Fruit fly (Drosophila melanogaster) whole organism, wandering third instar larva: ENCODE results near the gene CG5355.
A peak's percentile ranks its signal among the peaks of the same experiment; 100 is the strongest.

Source experiments
- Abd-B ChIP-seq: fragments of >200 bp; optimal IDR thresholded peaks from 2 replicates; lab custom pipeline; 2017; ENCODE audit warnings: missing biosample characterization, missing genetic modification characterization
- CG32264 ChIP-seq: fragments of 200-800 bp; sonication (Bioruptor generic); optimal IDR thresholded peaks from 2 replicates; lab custom pipeline; 2016; ENCODE audit warnings: missing biosample characterization, missing genetic modification characterization
- CG9705 ChIP-seq: fragments of 200-800 bp; sonication (Bioruptor generic); optimal IDR thresholded peaks from 2 replicates; lab custom pipeline; 2018; ENCODE audit warnings: missing biosample characterization, mild to moderate bottlenecking, missing genetic modification characterization
- CrebA ChIP-seq: fragments of 200-800 bp; sonication (Bioruptor generic); optimal IDR thresholded peaks from 2 replicates; lab custom pipeline; 2016; ENCODE audit warnings: missing biosample characterization, mild to moderate bottlenecking, missing genetic modification characterization, borderline replicate concordance
- Dfd ChIP-seq: fragments of >200 bp; optimal IDR thresholded peaks from 2 replicates; lab custom pipeline; 2017; ENCODE audit warnings: missing biosample characterization, missing genetic modification characterization
- Dif ChIP-seq: fragments of 200-275, 200-300 bp; sonication (Bioruptor generic); optimal IDR thresholded peaks from 2 replicates; lab custom pipeline; 2018; ENCODE audit warnings: missing biosample characterization, missing genetic modification characterization; ENCODE audit not compliant: partially characterized antibody
- GATAd ChIP-seq: sonication (Bioruptor generic); optimal IDR thresholded peaks from 2 replicates; lab custom pipeline; 2016; ENCODE audit warnings: missing biosample characterization, missing genetic modification characterization
- HLH106 ChIP-seq: fragments of 200-800 bp; optimal IDR thresholded peaks from 3 replicates; lab custom pipeline; 2019; ENCODE audit warnings: missing biosample characterization, mild to moderate bottlenecking, missing genetic modification characterization, moderate library complexity
- Hnf4 ChIP-seq: fragments of 200-800 bp; sonication (Bioruptor generic); optimal IDR thresholded peaks from 2 replicates; lab custom pipeline; 2016; ENCODE audit warnings: missing biosample characterization, mild to moderate bottlenecking, missing genetic modification characterization
- Hr78 ChIP-seq: fragments of >200 bp; optimal IDR thresholded peaks from 2 replicates; lab custom pipeline; 2017; ENCODE audit warnings: missing biosample characterization, missing genetic modification characterization
- Hr83 ChIP-seq: fragments of 200-300 bp; sonication (Bioruptor generic); optimal IDR thresholded peaks from 2 replicates; lab custom pipeline; 2016; ENCODE audit warnings: missing biosample characterization, mild to moderate bottlenecking, missing genetic modification characterization, moderate library complexity; ENCODE audit not compliant: poor library complexity, severe bottlenecking
- Jra ChIP-seq: sonication (Bioruptor generic); optimal IDR thresholded peaks from 2 replicates; lab custom pipeline; 2016; ENCODE audit warnings: missing biosample characterization, missing genetic modification characterization
- Mio ChIP-seq: sonication (Bioruptor generic); optimal IDR thresholded peaks from 2 replicates; lab custom pipeline; 2016; ENCODE audit warnings: missing biosample characterization, missing genetic modification characterization
- Myc ChIP-seq: fragments of >200 bp; optimal IDR thresholded peaks from 2 replicates; lab custom pipeline; 2017
- N ChIP-seq: fragments of >200 bp; optimal IDR thresholded peaks from 2 replicates; lab custom pipeline; 2018; ENCODE audit warnings: missing biosample characterization, missing external identifiers, missing genetic modification characterization
- OdsH ChIP-seq: fragments of 200-800 bp; sonication (Bioruptor generic); optimal IDR thresholded peaks from 2 replicates; lab custom pipeline; 2016; ENCODE audit warnings: missing biosample characterization, mild to moderate bottlenecking, missing genetic modification characterization
- Rel ChIP-seq, 2 experiments: fragments of 200-800 bp; sonication (Bioruptor generic) in 1 of 2; optimal IDR thresholded peaks; 2 replicates in 1 of 2; 3 replicates in 1 of 2; lab custom pipeline; 2016 to 2019; ENCODE audit warnings: mild to moderate bottlenecking in 2 of 2, missing biosample characterization in 2 of 2, missing genetic modification characterization in 2 of 2, moderate library complexity in 1 of 2
- Sp1 ChIP-seq: fragments of 200-800 bp; sonication (Bioruptor generic); optimal IDR thresholded peaks from 3 replicates; lab custom pipeline; 2019; ENCODE audit warnings: missing biosample characterization, mild to moderate bottlenecking, missing genetic modification characterization, moderate library complexity
- Vsx2 ChIP-seq: fragments of 200-300, 225-300 bp; sonication (Bioruptor generic); optimal IDR thresholded peaks from 2 replicates; lab custom pipeline; 2018; ENCODE audit warnings: missing biosample characterization, missing genetic modification characterization; ENCODE audit not compliant: partially characterized antibody
- br ChIP-seq: fragments of 200-800 bp; sonication (Bioruptor generic); optimal IDR thresholded peaks from 2 replicates; lab custom pipeline; 2016; ENCODE audit warnings: missing biosample characterization, missing genetic modification characterization
- brk ChIP-seq: fragments of 200-800 bp; sonication (Bioruptor generic); optimal IDR thresholded peaks from 2 replicates; lab custom pipeline; 2016; ENCODE audit warnings: missing biosample characterization, mild to moderate bottlenecking, missing genetic modification characterization
- dl ChIP-seq, 2 experiments: fragments of 175-275, 200-275 bp in 1 of 2; fragments of 200-275 bp in 1 of 2; sonication (Bioruptor generic); optimal IDR thresholded peaks; lab custom pipeline; 2018; ENCODE audit warnings: mild to moderate bottlenecking in 2 of 2, missing biosample characterization in 2 of 2, missing genetic modification characterization in 2 of 2, moderate library complexity in 2 of 2; ENCODE audit not compliant: partially characterized antibody in 2 of 2, insufficient read depth in 1 of 2
- dmrt93B ChIP-seq: fragments of 200-800 bp; sonication (Bioruptor generic); optimal IDR thresholded peaks from 2 replicates; lab custom pipeline; 2018; ENCODE audit warnings: missing biosample characterization, mild to moderate bottlenecking, missing genetic modification characterization
- dsf ChIP-seq: sonication (Bioruptor generic); optimal IDR thresholded peaks from 2 replicates; lab custom pipeline; 2016; ENCODE audit warnings: missing biosample characterization, missing genetic modification characterization, borderline replicate concordance
- ey ChIP-seq: fragments of 200-800 bp; sonication (Bioruptor generic); optimal IDR thresholded peaks from 2 replicates; lab custom pipeline; 2016; ENCODE audit warnings: missing biosample characterization, missing genetic modification characterization
- foxo ChIP-seq, 2 experiments: fragments of 200-800 bp; sonication (Bioruptor generic); optimal IDR thresholded peaks; 2 replicates in 1 of 2; 3 replicates in 1 of 2; lab custom pipeline; 2016 to 2017; ENCODE audit warnings: missing biosample characterization in 2 of 2, missing genetic modification characterization in 2 of 2
- fru ChIP-seq: fragments of 200-800 bp; sonication (Bioruptor generic); optimal IDR thresholded peaks from 3 replicates; lab custom pipeline; 2016; ENCODE audit warnings: missing biosample characterization, mild to moderate bottlenecking, missing genetic modification characterization
- h ChIP-seq: fragments of 200-800 bp; sonication (Bioruptor generic); optimal IDR thresholded peaks from 3 replicates; lab custom pipeline; 2016; ENCODE audit warnings: missing biosample characterization, mild to moderate bottlenecking, missing genetic modification characterization
- jim ChIP-seq: fragments of 175-275, 200-325 bp; sonication (Bioruptor generic); optimal IDR thresholded peaks from 2 replicates; lab custom pipeline; 2016; ENCODE audit warnings: missing biosample characterization, mild to moderate bottlenecking, missing genetic modification characterization
- lola ChIP-seq: fragments of >200 bp; optimal IDR thresholded peaks from 2 replicates; lab custom pipeline; 2017; ENCODE audit warnings: missing biosample characterization, missing genetic modification characterization
- pan ChIP-seq: fragments of >200 bp; optimal IDR thresholded peaks from 2 replicates; lab custom pipeline; 2017
- psq ChIP-seq: fragments of 200-800 bp; sonication (Bioruptor generic); optimal IDR thresholded peaks from 3 replicates; lab custom pipeline; 2017; ENCODE audit warnings: missing biosample characterization, mild to moderate bottlenecking, missing genetic modification characterization, moderate library complexity
- rgr ChIP-seq: fragments of 200-800 bp; sonication (Bioruptor generic); optimal IDR thresholded peaks from 3 replicates; lab custom pipeline; 2016; ENCODE audit warnings: missing biosample characterization, mild to moderate bottlenecking, missing genetic modification characterization
- sage ChIP-seq: fragments of 200-800 bp; sonication (Bioruptor generic); optimal IDR thresholded peaks from 2 replicates; lab custom pipeline; 2016; ENCODE audit warnings: missing biosample characterization, mild to moderate bottlenecking, missing genetic modification characterization
- sv ChIP-seq: fragments of 200-800 bp; sonication (Bioruptor generic); optimal IDR thresholded peaks from 3 replicates; lab custom pipeline; 2016; ENCODE audit warnings: missing biosample characterization, missing genetic modification characterization
- tai ChIP-seq: sonication (Bioruptor generic); optimal IDR thresholded peaks from 2 replicates; lab custom pipeline; 2016; ENCODE audit warnings: missing biosample characterization, missing genetic modification characterization
- usp ChIP-seq: fragments of >200 bp; optimal IDR thresholded peaks from 2 replicates; lab custom pipeline; 2017; ENCODE audit warnings: missing biosample characterization, missing genetic modification characterization
- woc ChIP-seq: sonication (Bioruptor generic); optimal IDR thresholded peaks from 2 replicates; lab custom pipeline; 2016; ENCODE audit warnings: missing biosample characterization, mild to moderate bottlenecking, missing genetic modification characterization

Gene CG5355

dm6 chr2L:10430802-10431476 lies 17.7 kb upstream of the CG5355 start, which contains the start of the genes Bug22 and TfIIB:
TSS of gene Bug22 (minus strand) at chr2L:10430918.
TSS of gene TfIIB (plus strand) at chr2L:10431338.
- no peak for TF ChIP-seq sage (GFP tag; lab: Kevin White, UChicago)
- TF ChIP-seq sv (GFP tag; lab: Kevin White, UChicago) = peak; percentile 63
- peak; percentile 66 for TF ChIP-seq Jra (GFP tag; lab: Kevin White, UChicago)
- TF ChIP-seq ey = peak; percentile 70
- TF ChIP-seq CrebA (GFP tag; lab: Kevin White, UChicago) = no peak
- no peak for TF ChIP-seq Myc
- TF ChIP-seq HLH106 (tag; lab: Kevin White, UChicago) = peak; percentile 65
- peak; percentile 86 for TF ChIP-seq woc (GFP tag; lab: Kevin White, UChicago)
- no peak for TF ChIP-seq dl (GFP tag; optimal IDR thresholded peaks at IDR 0.05; lab: Kevin White, UChicago; ENCODE audit: insufficient read depth in 1 of 2, partially characterized antibody in 2 of 2)
- peak; percentile 72 for TF ChIP-seq rgr (GFP tag; lab: Kevin White, UChicago)
- peak; percentile 50 for TF ChIP-seq dsf (GFP tag; lab: Kevin White, UChicago)
- peak; percentile 60 for TF ChIP-seq CG9705
- TF ChIP-seq lola = no peak
- peak; percentile 94 for TF ChIP-seq Hr83
- peak; percentile 13 for TF ChIP-seq jim (GFP tag; lab: Kevin White, UChicago)
- no peak for TF ChIP-seq dmrt93B (GFP tag; lab: Kevin White, UChicago)
- TF ChIP-seq Hnf4 = peak; percentile 79
- no peak for TF ChIP-seq br (GFP tag; lab: Kevin White, UChicago)
- peak; percentile 62 for TF ChIP-seq psq
- TF ChIP-seq OdsH (GFP tag; lab: Kevin White, UChicago) = peak; percentile 69
- TF ChIP-seq Mio (GFP tag; lab: Kevin White, UChicago) = no peak
- TF ChIP-seq Abd-B (GFP tag; lab: Kevin White, UChicago) = no peak

dm6 chr2L:10428528-10428927 lies 15.3 kb upstream of the CG5355 start, which contains the start of gene CG5188:
TSS of gene CG5188 (plus strand) at chr2L:10428829.
- TF ChIP-seq fru (no peak), psq (peak; percentile 72), GATAd (no peak), CrebA (GFP tag; lab: Kevin White, UChicago) (no peak), Vsx2 (no peak), CG9705 (no peak), woc (GFP tag; lab: Kevin White, UChicago) (peak; percentile 41), ey (peak; percentile 28), foxo (GFP tag; optimal IDR thresholded peaks at IDR 0.05; lab: Kevin White, UChicago) (peak in 1 of 2 experiments; percentile 56), usp (GFP tag; lab: Kevin White, UChicago) (no peak), Jra (GFP tag; lab: Kevin White, UChicago) (no peak), lola (no peak), CG32264 (GFP tag; lab: Kevin White, UChicago) (no peak), Hnf4 (peak; percentile 43), sage (GFP tag; lab: Kevin White, UChicago) (no peak), N (no peak), Hr78 (no peak), Rel (GFP tag; optimal IDR thresholded peaks at IDR 0.05; lab: Kevin White, UChicago) (no peak), Rel (tag; optimal IDR thresholded peaks at IDR 0.05; lab: Kevin White, UChicago) (peak; percentile 82), rgr (GFP tag; lab: Kevin White, UChicago) (peak; percentile 40), br (GFP tag; lab: Kevin White, UChicago) (no peak), pan (lab: Kevin White, UChicago) (no peak), Myc (no peak), Abd-B (GFP tag; lab: Kevin White, UChicago) (no peak), Dif (GFP tag; lab: Kevin White, UChicago) (no peak), Hr83 (no peak), brk (GFP tag; lab: Kevin White, UChicago) (no peak), Dfd (no peak), HLH106 (tag; lab: Kevin White, UChicago) (peak; percentile 51), dmrt93B (GFP tag; lab: Kevin White, UChicago) (no peak), Sp1 (GFP tag; lab: Kevin White, UChicago) (peak; percentile 43), OdsH (GFP tag; lab: Kevin White, UChicago) (peak; percentile 44), dsf (GFP tag; lab: Kevin White, UChicago) (no peak), sv (GFP tag; lab: Kevin White, UChicago) (no peak), h (no peak), dl (GFP tag; optimal IDR thresholded peaks at IDR 0.05; lab: Kevin White, UChicago; ENCODE audit: insufficient read depth in 1 of 2, partially characterized antibody in 2 of 2) (no peak), jim (GFP tag; lab: Kevin White, UChicago) (no peak), Mio (GFP tag; lab: Kevin White, UChicago) (no peak), tai (no peak)
